Fruit fly (Drosophila melanogaster) whole organism, wandering third instar larva: Measurements from ENCODE around the gene CG42305.

Experiments
- Abd-B ChIP-seq: fragments of >200 bp; optimal IDR thresholded peaks from 2 replicates; lab custom pipeline; 2017; ENCODE audit warnings: missing biosample characterization, missing genetic modification characterization
- CG32264 ChIP-seq: fragments of 200-800 bp; sonication (Bioruptor generic); optimal IDR thresholded peaks from 2 replicates; lab custom pipeline; 2016; ENCODE audit warnings: missing biosample characterization, missing genetic modification characterization
- CG9705 ChIP-seq: fragments of 200-800 bp; sonication (Bioruptor generic); optimal IDR thresholded peaks from 2 replicates; lab custom pipeline; 2018; ENCODE audit warnings: missing biosample characterization, mild to moderate bottlenecking, missing genetic modification characterization
- CrebA ChIP-seq: fragments of 200-800 bp; sonication (Bioruptor generic); optimal IDR thresholded peaks from 2 replicates; lab custom pipeline; 2016; ENCODE audit warnings: missing biosample characterization, mild to moderate bottlenecking, missing genetic modification characterization, borderline replicate concordance
- Dfd ChIP-seq: fragments of >200 bp; optimal IDR thresholded peaks from 2 replicates; lab custom pipeline; 2017; ENCODE audit warnings: missing biosample characterization, missing genetic modification characterization
- Dif ChIP-seq: fragments of 200-275, 200-300 bp; sonication (Bioruptor generic); optimal IDR thresholded peaks from 2 replicates; lab custom pipeline; 2018; ENCODE audit warnings: missing biosample characterization, missing genetic modification characterization; ENCODE audit not compliant: partially characterized antibody
- GATAd ChIP-seq: sonication (Bioruptor generic); optimal IDR thresholded peaks from 2 replicates; lab custom pipeline; 2016; ENCODE audit warnings: missing biosample characterization, missing genetic modification characterization
- HLH106 ChIP-seq: fragments of 200-800 bp; optimal IDR thresholded peaks from 3 replicates; lab custom pipeline; 2019; ENCODE audit warnings: missing biosample characterization, mild to moderate bottlenecking, missing genetic modification characterization, moderate library complexity
- Hnf4 ChIP-seq: fragments of 200-800 bp; sonication (Bioruptor generic); optimal IDR thresholded peaks from 2 replicates; lab custom pipeline; 2016; ENCODE audit warnings: missing biosample characterization, mild to moderate bottlenecking, missing genetic modification characterization
- Hr78 ChIP-seq: fragments of >200 bp; optimal IDR thresholded peaks from 2 replicates; lab custom pipeline; 2017; ENCODE audit warnings: missing biosample characterization, missing genetic modification characterization
- Hr83 ChIP-seq: fragments of 200-300 bp; sonication (Bioruptor generic); optimal IDR thresholded peaks from 2 replicates; lab custom pipeline; 2016; ENCODE audit warnings: missing biosample characterization, mild to moderate bottlenecking, missing genetic modification characterization, moderate library complexity; ENCODE audit not compliant: poor library complexity, severe bottlenecking
- Jra ChIP-seq: sonication (Bioruptor generic); optimal IDR thresholded peaks from 2 replicates; lab custom pipeline; 2016; ENCODE audit warnings: missing biosample characterization, missing genetic modification characterization
- Mio ChIP-seq: sonication (Bioruptor generic); optimal IDR thresholded peaks from 2 replicates; lab custom pipeline; 2016; ENCODE audit warnings: missing biosample characterization, missing genetic modification characterization
- Myc ChIP-seq: fragments of >200 bp; optimal IDR thresholded peaks from 2 replicates; lab custom pipeline; 2017
- N ChIP-seq: fragments of >200 bp; optimal IDR thresholded peaks from 2 replicates; lab custom pipeline; 2018; ENCODE audit warnings: missing biosample characterization, missing external identifiers, missing genetic modification characterization
- OdsH ChIP-seq: fragments of 200-800 bp; sonication (Bioruptor generic); optimal IDR thresholded peaks from 2 replicates; lab custom pipeline; 2016; ENCODE audit warnings: missing biosample characterization, mild to moderate bottlenecking, missing genetic modification characterization
- Sp1 ChIP-seq: fragments of 200-800 bp; sonication (Bioruptor generic); optimal IDR thresholded peaks from 3 replicates; lab custom pipeline; 2019; ENCODE audit warnings: missing biosample characterization, mild to moderate bottlenecking, missing genetic modification characterization, moderate library complexity
- Vsx2 ChIP-seq: fragments of 200-300, 225-300 bp; sonication (Bioruptor generic); optimal IDR thresholded peaks from 2 replicates; lab custom pipeline; 2018; ENCODE audit warnings: missing biosample characterization, missing genetic modification characterization; ENCODE audit not compliant: partially characterized antibody
- br ChIP-seq: fragments of 200-800 bp; sonication (Bioruptor generic); optimal IDR thresholded peaks from 2 replicates; lab custom pipeline; 2016; ENCODE audit warnings: missing biosample characterization, missing genetic modification characterization
- brk ChIP-seq: fragments of 200-800 bp; sonication (Bioruptor generic); optimal IDR thresholded peaks from 2 replicates; lab custom pipeline; 2016; ENCODE audit warnings: missing biosample characterization, mild to moderate bottlenecking, missing genetic modification characterization
- dl ChIP-seq, 2 experiments: fragments of 175-275, 200-275 bp in 1 of 2; fragments of 200-275 bp in 1 of 2; sonication (Bioruptor generic); optimal IDR thresholded peaks; lab custom pipeline; 2018; ENCODE audit warnings: mild to moderate bottlenecking in 2 of 2, missing biosample characterization in 2 of 2, missing genetic modification characterization in 2 of 2, moderate library complexity in 2 of 2; ENCODE audit not compliant: partially characterized antibody in 2 of 2, insufficient read depth in 1 of 2
- dmrt93B ChIP-seq: fragments of 200-800 bp; sonication (Bioruptor generic); optimal IDR thresholded peaks from 2 replicates; lab custom pipeline; 2018; ENCODE audit warnings: missing biosample characterization, mild to moderate bottlenecking, missing genetic modification characterization
- dsf ChIP-seq: sonication (Bioruptor generic); optimal IDR thresholded peaks from 2 replicates; lab custom pipeline; 2016; ENCODE audit warnings: missing biosample characterization, missing genetic modification characterization, borderline replicate concordance
- ey ChIP-seq: fragments of 200-800 bp; sonication (Bioruptor generic); optimal IDR thresholded peaks from 2 replicates; lab custom pipeline; 2016; ENCODE audit warnings: missing biosample characterization, missing genetic modification characterization
- foxo ChIP-seq, 2 experiments: fragments of 200-800 bp; sonication (Bioruptor generic); optimal IDR thresholded peaks; 2 replicates in 1 of 2; 3 replicates in 1 of 2; lab custom pipeline; 2016 to 2017; ENCODE audit warnings: missing biosample characterization in 2 of 2, missing genetic modification characterization in 2 of 2
- fru ChIP-seq: fragments of 200-800 bp; sonication (Bioruptor generic); optimal IDR thresholded peaks from 3 replicates; lab custom pipeline; 2016; ENCODE audit warnings: missing biosample characterization, mild to moderate bottlenecking, missing genetic modification characterization
- h ChIP-seq: fragments of 200-800 bp; sonication (Bioruptor generic); optimal IDR thresholded peaks from 3 replicates; lab custom pipeline; 2016; ENCODE audit warnings: missing biosample characterization, mild to moderate bottlenecking, missing genetic modification characterization
- jim ChIP-seq: fragments of 175-275, 200-325 bp; sonication (Bioruptor generic); optimal IDR thresholded peaks from 2 replicates; lab custom pipeline; 2016; ENCODE audit warnings: missing biosample characterization, mild to moderate bottlenecking, missing genetic modification characterization
- lola ChIP-seq: fragments of >200 bp; optimal IDR thresholded peaks from 2 replicates; lab custom pipeline; 2017; ENCODE audit warnings: missing biosample characterization, missing genetic modification characterization
- pan ChIP-seq: fragments of >200 bp; optimal IDR thresholded peaks from 2 replicates; lab custom pipeline; 2017
- psq ChIP-seq: fragments of 200-800 bp; sonication (Bioruptor generic); optimal IDR thresholded peaks from 3 replicates; lab custom pipeline; 2017; ENCODE audit warnings: missing biosample characterization, mild to moderate bottlenecking, missing genetic modification characterization, moderate library complexity
- sage ChIP-seq: fragments of 200-800 bp; sonication (Bioruptor generic); optimal IDR thresholded peaks from 2 replicates; lab custom pipeline; 2016; ENCODE audit warnings: missing biosample characterization, mild to moderate bottlenecking, missing genetic modification characterization
- sv ChIP-seq: fragments of 200-800 bp; sonication (Bioruptor generic); optimal IDR thresholded peaks from 3 replicates; lab custom pipeline; 2016; ENCODE audit warnings: missing biosample characterization, missing genetic modification characterization
- tai ChIP-seq: sonication (Bioruptor generic); optimal IDR thresholded peaks from 2 replicates; lab custom pipeline; 2016; ENCODE audit warnings: missing biosample characterization, missing genetic modification characterization
- usp ChIP-seq: fragments of >200 bp; optimal IDR thresholded peaks from 2 replicates; lab custom pipeline; 2017; ENCODE audit warnings: missing biosample characterization, missing genetic modification characterization
- woc ChIP-seq: sonication (Bioruptor generic); optimal IDR thresholded peaks from 2 replicates; lab custom pipeline; 2016; ENCODE audit warnings: missing biosample characterization, mild to moderate bottlenecking, missing genetic modification characterization

Gene CG42305

DNA sequence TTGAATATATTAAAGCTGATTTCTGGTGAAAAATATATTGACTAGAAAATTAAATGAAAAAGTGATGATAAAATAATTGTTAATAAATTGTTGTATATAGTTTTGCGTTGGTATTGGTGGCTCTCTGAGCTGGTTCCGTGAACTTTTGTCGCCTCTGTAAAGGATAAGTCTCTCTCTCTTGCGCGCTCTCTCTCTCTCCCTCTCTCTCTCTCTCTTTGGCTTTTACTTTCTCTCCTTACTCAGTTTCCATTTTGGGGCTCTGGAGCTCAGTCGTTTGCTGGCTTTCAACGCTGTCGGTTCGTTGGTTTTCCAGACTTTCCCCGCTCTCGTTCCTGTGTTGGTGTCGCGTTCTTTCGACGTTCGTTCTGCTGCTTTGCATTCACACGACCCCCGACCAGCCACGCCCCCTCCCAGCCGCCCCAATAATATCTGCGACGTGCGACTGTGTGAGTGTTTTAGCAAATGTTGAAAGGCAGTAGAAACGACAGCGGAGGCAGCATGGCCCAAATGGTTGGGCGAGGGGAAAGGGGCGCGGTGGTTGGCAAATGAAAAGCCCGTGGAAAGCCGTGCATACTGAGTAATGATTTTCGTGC lies 32.6 kb downstream of the CG42305 start, which contains the start of gene CG17321:
CG17321 (plus strand) TSS at position 268 of the 593 bp plus-strand sequence.
- peak; percentile 87 for TF ChIP-seq Dif (GFP tag; lab: Kevin White, UChicago)
- no peak for TF ChIP-seq dmrt93B
- TF ChIP-seq foxo (GFP tag; optimal IDR thresholded peaks at IDR 0.05; lab: Kevin White, UChicago) = no peak
- TF ChIP-seq dl (GFP tag; optimal IDR thresholded peaks at IDR 0.05; lab: Kevin White, UChicago; ENCODE audit: insufficient read depth in 1 of 2, partially characterized antibody in 2 of 2) = peak; percentile 5 to 77
- no peak for TF ChIP-seq Abd-B (GFP tag; lab: Kevin White, UChicago)
- peak; percentile 62 for TF ChIP-seq Vsx2 (GFP tag; lab: Kevin White, UChicago)
- TF ChIP-seq ey (GFP tag; lab: Kevin White, UChicago) = no peak
- no peak for TF ChIP-seq sv (GFP tag; lab: Kevin White, UChicago)
- no peak for TF ChIP-seq CG32264 (GFP tag; lab: Kevin White, UChicago)
- no peak for TF ChIP-seq Sp1 (GFP tag; lab: Kevin White, UChicago)

DNA sequence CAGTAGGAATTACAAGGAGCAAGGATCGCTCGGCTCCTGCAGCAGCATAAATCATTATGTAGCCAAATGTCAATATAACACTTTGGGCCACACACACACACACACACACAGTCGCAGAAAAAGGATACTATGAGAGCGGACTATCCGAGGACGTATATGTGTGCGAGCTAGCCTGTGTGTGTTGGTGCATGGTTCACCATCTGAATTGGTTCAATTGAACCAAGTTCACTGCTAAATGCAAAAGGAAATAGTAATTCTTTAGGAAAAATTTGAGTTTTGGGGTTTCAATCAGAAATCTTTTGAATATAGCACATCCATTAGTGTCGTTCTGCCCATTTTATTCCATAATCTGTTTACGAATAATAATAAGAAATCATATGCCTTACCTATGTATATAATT lies 33.7 kb downstream of the CG42305 start:
- TF ChIP-seq N (GFP tag; lab: Kevin White, UChicago) (no peak), dl (GFP tag; optimal IDR thresholded peaks at IDR 0.05; lab: Kevin White, UChicago; ENCODE audit: insufficient read depth in 1 of 2, partially characterized antibody in 2 of 2) (no peak), sv (GFP tag; lab: Kevin White, UChicago) (no peak), lola (GFP tag; lab: Kevin White, UChicago) (no peak), ey (GFP tag; lab: Kevin White, UChicago) (no peak), CG9705 (no peak), Hr78 (no peak), CG32264 (GFP tag; lab: Kevin White, UChicago) (no peak), br (GFP tag; lab: Kevin White, UChicago) (no peak), Abd-B (GFP tag; lab: Kevin White, UChicago) (no peak), foxo (GFP tag; optimal IDR thresholded peaks at IDR 0.05; lab: Kevin White, UChicago) (no peak), Mio (GFP tag; lab: Kevin White, UChicago) (no peak), jim (no peak), dmrt93B (no peak), HLH106 (no peak), Myc (lab: Kevin White, UChicago) (no peak)

- TF ChIP-seq br (GFP tag; lab: Kevin White, UChicago) (no peak), fru (GFP tag; lab: Kevin White, UChicago) (no peak), Sp1 (GFP tag; lab: Kevin White, UChicago) (no peak), Hr78 (no peak), lola (GFP tag; lab: Kevin White, UChicago) (no peak), CrebA (GFP tag; lab: Kevin White, UChicago) (no peak)
- TF ChIP-seq, all 38 proteins: peak for 0
These were observed 34.4 kb downstream of the CG42305 start for dm6 chr2L:18846843-18847242.

dm6 chr2L:18852249-18852648 lies 39.8 kb downstream of the CG42305 start:
- TF ChIP-seq CG32264 (GFP tag; lab: Kevin White, UChicago) (no peak), sage (GFP tag; lab: Kevin White, UChicago) (no peak)
- TF ChIP-seq, all 38 proteins: peak for 0

- TF ChIP-seq dmrt93B (peak; percentile 90), Abd-B (GFP tag; lab: Kevin White, UChicago) (no peak), br (GFP tag; lab: Kevin White, UChicago) (peak; percentile 98), CrebA (GFP tag; lab: Kevin White, UChicago) (peak; percentile 91), pan (lab: Kevin White, UChicago) (peak; percentile 55), sage (GFP tag; lab: Kevin White, UChicago) (peak; percentile 91), psq (GFP tag; lab: Kevin White, UChicago) (peak; percentile 91), Dif (GFP tag; lab: Kevin White, UChicago) (no peak), h (peak; percentile 98), tai (GFP tag; lab: Kevin White, UChicago) (no peak), dl (GFP tag; optimal IDR thresholded peaks at IDR 0.05; lab: Kevin White, UChicago; ENCODE audit: insufficient read depth in 1 of 2, partially characterized antibody in 2 of 2) (no peak), jim (no peak), Hr78 (no peak), lola (GFP tag; lab: Kevin White, UChicago) (no peak), Jra (GFP tag; lab: Kevin White, UChicago) (peak; percentile 86), N (GFP tag; lab: Kevin White, UChicago) (no peak), Hnf4 (peak; percentile 96), foxo (GFP tag; optimal IDR thresholded peaks at IDR 0.05; lab: Kevin White, UChicago) (peak; percentile 93 to 98), woc (GFP tag; lab: Kevin White, UChicago) (peak; percentile 98), GATAd (peak; percentile 83), CG9705 (peak; percentile 95), CG32264 (GFP tag; lab: Kevin White, UChicago) (peak; percentile 90), dsf (GFP tag; lab: Kevin White, UChicago) (peak; percentile 89), sv (GFP tag; lab: Kevin White, UChicago) (peak; percentile 93), Vsx2 (GFP tag; lab: Kevin White, UChicago) (no peak), Hr83 (GFP tag; lab: Kevin White, UChicago) (peak; percentile 88), HLH106 (peak; percentile 98), Dfd (GFP tag; lab: Kevin White, UChicago) (peak; percentile 49), OdsH (peak; percentile 95), brk (GFP tag; lab: Kevin White, UChicago) (no peak), Mio (GFP tag; lab: Kevin White, UChicago) (peak; percentile 77), usp (GFP tag; lab: Kevin White, UChicago) (no peak)
These were observed 45.2 kb downstream of the CG42305 start for dm6 chr2L:18857635-18858059.
